Fruit fly (Drosophila melanogaster) whole organism, embryonic: Measurements from ENCODE around the gene CG43880.

Experiments
- Abd-B ChIP-seq: fragments of 200-800 bp; sonication (Bioruptor generic); optimal IDR thresholded peaks from 2 replicates; lab custom pipeline; 2018; ENCODE audit warnings: missing biosample characterization, mild to moderate bottlenecking, missing genetic modification characterization, moderate library complexity
- CG10209 ChIP-seq: fragments of 200-800 bp; sonication (Bioruptor generic); optimal IDR thresholded peaks from 3 replicates; lab custom pipeline; 2017; ENCODE audit warnings: missing biosample characterization, mild to moderate bottlenecking, missing genetic modification characterization, missing genetic modification reagents
- CG10565 ChIP-seq: fragments of 200-800 bp; sonication (Bioruptor generic); optimal IDR thresholded peaks from 3 replicates; lab custom pipeline; 2016; ENCODE audit warnings: missing biosample characterization, mild to moderate bottlenecking, missing genetic modification characterization
- CG10959 ChIP-seq: fragments of 200-800 bp; sonication (Bioruptor generic); IDR thresholded peaks from 2 replicates; pipeline ENCODE4 v1.3.6; 2022; ENCODE audit warnings: missing biosample characterization, missing genetic modification characterization
- CG12071 ChIP-seq: fragments of 200-800 bp; sonication (Bioruptor generic); optimal IDR thresholded peaks from 3 replicates; lab custom pipeline; 2018; ENCODE audit warnings: missing biosample characterization, mild to moderate bottlenecking, missing genetic modification characterization
- CG12155 ChIP-seq: fragments of 200-800 bp; sonication (Bioruptor generic); optimal IDR thresholded peaks from 3 replicates; lab custom pipeline; 2016; ENCODE audit warnings: missing biosample characterization, missing genetic modification characterization
- CG12236 ChIP-seq: fragments of 200-800 bp; sonication (Bioruptor generic); optimal IDR thresholded peaks from 2 replicates; lab custom pipeline; 2016; ENCODE audit warnings: missing biosample characterization, missing genetic modification characterization
- CG12942 ChIP-seq: fragments of 200-800 bp; sonication (Bioruptor generic); optimal IDR thresholded peaks from 3 replicates; lab custom pipeline; 2016; ENCODE audit warnings: missing biosample characterization, missing genetic modification characterization
- CG2712 ChIP-seq: fragments of 200-800 bp; optimal IDR thresholded peaks from 3 replicates; lab custom pipeline; 2019; ENCODE audit warnings: missing biosample characterization, mild to moderate bottlenecking, missing genetic modification characterization, moderate library complexity
- CG2889 ChIP-seq: fragments of 200-800 bp; sonication (Bioruptor generic); IDR thresholded peaks from 3 replicates; pipeline ENCODE4 v1.3.6; 2022; ENCODE audit warnings: missing biosample characterization, missing genetic modification characterization
- CG4282 ChIP-seq: fragments of 200-800 bp; sonication (Bioruptor generic); optimal IDR thresholded peaks from 2 replicates; lab custom pipeline; 2016; ENCODE audit warnings: missing biosample characterization, missing genetic modification characterization
- CG6791 ChIP-seq: fragments of 200-800 bp; sonication (Bioruptor generic); IDR thresholded peaks from 3 replicates; pipeline ENCODE4 v1.3.6; 2022; ENCODE audit warnings: missing biosample characterization, missing genetic modification characterization; ENCODE audit not compliant: partially characterized antibody
- Dad ChIP-seq: fragments of 200-800 bp; sonication (Bioruptor generic); optimal IDR thresholded peaks from 3 replicates; lab custom pipeline; 2016; ENCODE audit warnings: missing biosample characterization, missing genetic modification characterization
- Drgx ChIP-seq: fragments of 200-800 bp; sonication (Bioruptor generic); IDR thresholded peaks from 2 replicates; pipeline ENCODE4 v1.3.6; 2022; ENCODE audit warnings: missing biosample characterization, missing genetic modification characterization
- Eip74EF ChIP-seq, 2 experiments: fragments of 200-800 bp in 1 of 2; fragments of >200 bp in 1 of 2; sonication (Bioruptor generic) in 1 of 2; optimal IDR thresholded peaks; 2 replicates each; lab custom pipeline; 2017 to 2019; ENCODE audit warnings: missing biosample characterization in 2 of 2, missing genetic modification characterization in 2 of 2, mild to moderate bottlenecking in 1 of 2, moderate library complexity in 1 of 2
- Ets65A ChIP-seq: fragments of 200-800 bp; sonication (Bioruptor generic); peaks from one replicate; lab custom pipeline; 2016; ENCODE audit warnings: missing biosample characterization, missing genetic modification characterization
- Fer1 ChIP-seq: fragments of 200-800 bp; sonication (Bioruptor generic); optimal IDR thresholded peaks from 2 replicates; lab custom pipeline; 2017; ENCODE audit warnings: missing biosample characterization, mild to moderate bottlenecking, missing genetic modification characterization
- H2.0 ChIP-seq: fragments of 200-800 bp; sonication (Bioruptor generic); IDR thresholded peaks from 2 replicates; pipeline ENCODE4 v1.3.6; 2022; ENCODE audit warnings: missing biosample characterization, missing genetic modification characterization
- Hmr ChIP-seq: fragments of 200-800 bp; sonication (Bioruptor generic); optimal IDR thresholded peaks from 3 replicates; lab custom pipeline; 2017; ENCODE audit warnings: mild to moderate bottlenecking, missing biosample characterization, missing genetic modification reagents, missing genetic modification characterization
- Hr78 ChIP-seq, 2 experiments: fragments of 200-800 bp in 1 of 2; fragments of >200 bp in 1 of 2; sonication (Bioruptor generic) in 1 of 2; optimal IDR thresholded peaks; 2 replicates each; lab custom pipeline; 2017 to 2019; ENCODE audit warnings: missing biosample characterization in 2 of 2, missing genetic modification characterization in 2 of 2, mild to moderate bottlenecking in 1 of 2, moderate library complexity in 1 of 2
- MESR4 ChIP-seq: fragments of 200-800 bp; sonication (Bioruptor generic); optimal IDR thresholded peaks from 2 replicates; lab custom pipeline; 2018; ENCODE audit warnings: missing biosample characterization, mild to moderate bottlenecking, missing genetic modification characterization, moderate library complexity
- NC2α ChIP-seq: fragments of 200-800 bp; sonication (Bioruptor generic); optimal IDR thresholded peaks from 2 replicates; lab custom pipeline; 2016; ENCODE audit warnings: missing biosample characterization, missing genetic modification characterization
- Sry-δ ChIP-seq: fragments of 200-800 bp; sonication (Bioruptor generic); optimal IDR thresholded peaks from 2 replicates; lab custom pipeline; 2016; ENCODE audit warnings: missing biosample characterization, missing genetic modification characterization
- ab ChIP-seq: fragments of 200-800 bp; sonication (Bioruptor generic); optimal IDR thresholded peaks from 2 replicates; lab custom pipeline; 2016; ENCODE audit warnings: missing biosample characterization, missing genetic modification characterization
- btn ChIP-seq: fragments of 200-800 bp; sonication (Bioruptor generic); optimal IDR thresholded peaks from 2 replicates; lab custom pipeline; 2016; ENCODE audit warnings: missing biosample characterization, missing genetic modification characterization
- chm ChIP-seq: fragments of 200-800 bp; sonication (Bioruptor generic); IDR thresholded peaks from 2 replicates; pipeline ENCODE4 v1.3.6; 2022; ENCODE audit warnings: missing biosample characterization, missing genetic modification characterization
- crol ChIP-seq: fragments of 200-800 bp; sonication (Bioruptor generic); IDR thresholded peaks from 2 replicates; pipeline ENCODE4 v1.3.6; 2022; ENCODE audit warnings: missing biosample characterization, missing genetic modification characterization
- gsb ChIP-seq: fragments of 200-800 bp; sonication (Bioruptor generic); IDR thresholded peaks from 2 replicates; pipeline ENCODE4 v1.3.6; 2022; ENCODE audit warnings: missing biosample characterization, missing genetic modification characterization
- her ChIP-seq: fragments of 200-800 bp; sonication (Bioruptor generic); optimal IDR thresholded peaks from 2 replicates; lab custom pipeline; 2016; ENCODE audit warnings: missing biosample characterization, missing genetic modification characterization
- kah ChIP-seq: fragments of 200-800 bp; sonication (Bioruptor generic); optimal IDR thresholded peaks from 2 replicates; lab custom pipeline; 2018; ENCODE audit warnings: missing biosample characterization, mild to moderate bottlenecking, missing genetic modification characterization
- ken ChIP-seq: fragments of 200-800 bp; sonication (Bioruptor generic); IDR thresholded peaks from 3 replicates; pipeline ENCODE4 v1.3.6; 2022; ENCODE audit warnings: missing biosample characterization, missing genetic modification characterization
- nau ChIP-seq: fragments of 200-800 bp; sonication (Bioruptor generic); optimal IDR thresholded peaks from 3 replicates; lab custom pipeline; 2017; ENCODE audit warnings: missing biosample characterization, mild to moderate bottlenecking, missing genetic modification characterization, missing genetic modification reagents
- nom ChIP-seq: fragments of 200-800 bp; sonication (Bioruptor generic); optimal IDR thresholded peaks from 2 replicates; lab custom pipeline; 2017; ENCODE audit warnings: missing biosample characterization, missing genetic modification characterization, mild to moderate bottlenecking, moderate library complexity, missing genetic modification reagents
- oc ChIP-seq: fragments of 200-800 bp; sonication (Bioruptor generic); optimal IDR thresholded peaks from 2 replicates; lab custom pipeline; 2018; ENCODE audit warnings: missing biosample characterization, mild to moderate bottlenecking, missing genetic modification characterization, moderate library complexity
- onecut ChIP-seq: fragments of 200-800 bp; sonication (Bioruptor generic); IDR thresholded peaks from 2 replicates; pipeline ENCODE4 v1.3.6; 2022; ENCODE audit warnings: missing biosample characterization, missing genetic modification characterization
- peb ChIP-seq: fragments of 200-800 bp; sonication (Bioruptor generic); IDR thresholded peaks from 2 replicates; pipeline ENCODE4 v1.3.6; 2022; ENCODE audit warnings: missing biosample characterization, missing genetic modification characterization
- pzg ChIP-seq: fragments of 200-800 bp; sonication (Bioruptor generic); optimal IDR thresholded peaks from 3 replicates; lab custom pipeline; 2018; ENCODE audit warnings: missing biosample characterization, mild to moderate bottlenecking, missing genetic modification characterization, moderate library complexity
- ranshi ChIP-seq: fragments of 200-800 bp; sonication (Bioruptor generic); IDR thresholded peaks from 2 replicates; pipeline ENCODE4 v1.3.6; 2022; ENCODE audit warnings: missing biosample characterization, missing genetic modification characterization
- ro ChIP-seq: fragments of 200-800 bp; sonication (Bioruptor generic); IDR thresholded peaks from 2 replicates; pipeline ENCODE4 v1.3.6; 2022; ENCODE audit warnings: missing biosample characterization, missing genetic modification characterization
- run ChIP-seq: fragments of 200-800 bp; sonication (Bioruptor generic); optimal IDR thresholded peaks from 3 replicates; lab custom pipeline; 2018; ENCODE audit warnings: missing biosample characterization, mild to moderate bottlenecking, missing genetic modification characterization
- trh ChIP-seq: fragments of 200-800 bp; sonication (Bioruptor generic); optimal IDR thresholded peaks from 2 replicates; lab custom pipeline; 2016; ENCODE audit warnings: missing biosample characterization, missing genetic modification characterization
- twi ChIP-seq: fragments of 200-800 bp; optimal IDR thresholded peaks from 2 replicates; lab custom pipeline; 2019; ENCODE audit warnings: missing biosample characterization, mild to moderate bottlenecking, missing genetic modification characterization, moderate library complexity
- vnd ChIP-seq: fragments of 200-800 bp; sonication (Bioruptor generic); IDR thresholded peaks from 3 replicates; pipeline ENCODE4 v1.3.6; 2022; ENCODE audit warnings: missing biosample characterization, missing genetic modification characterization; ENCODE audit not compliant: partially characterized antibody

CG43880 gene

DNA sequence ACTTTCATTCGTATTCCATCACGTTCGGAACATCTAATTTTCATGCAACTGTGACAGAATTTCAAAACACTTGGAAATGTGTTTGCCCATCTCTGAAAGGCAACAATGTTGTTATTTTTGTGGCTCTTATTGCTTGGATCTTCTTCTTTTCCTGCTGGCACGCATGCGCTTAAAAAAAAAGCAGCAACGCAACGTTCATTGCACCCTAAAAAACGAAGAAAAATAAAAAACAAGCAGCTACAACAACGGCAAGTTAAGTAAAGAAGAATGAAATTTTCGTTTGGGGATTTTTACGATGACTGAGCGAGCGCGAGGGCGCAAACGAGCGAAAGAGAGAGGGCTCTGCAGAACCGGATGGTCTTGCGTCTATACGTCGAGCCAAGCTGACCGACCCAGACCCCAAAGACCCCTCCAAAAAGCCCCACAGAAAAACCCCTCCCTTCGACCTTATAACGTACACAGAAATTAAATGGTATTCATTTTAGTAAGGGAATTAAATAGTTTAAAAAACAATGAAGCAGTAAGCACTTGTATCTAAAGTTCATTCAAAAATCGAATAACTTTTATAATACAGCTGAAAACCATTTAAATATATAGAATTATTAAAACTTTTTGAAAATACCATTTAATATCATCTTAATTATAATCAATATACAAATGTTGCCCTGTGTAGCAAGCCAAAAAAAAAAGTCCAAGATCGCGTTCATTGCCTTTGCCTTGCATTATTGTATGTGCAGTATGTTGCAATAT, 47.6 kb upstream of the CG43880 start (continued):
- TF ChIP-seq CG2712 (tag; lab: Kevin White, UChicago) (peak; percentile 22), MESR4 (GFP tag; lab: Kevin White, UChicago) (no peak), ranshi (GFP tag; lab: Robert Waterston, UW) (no peak), CG4282 (no peak), ab (no peak), nom (GFP tag; lab: Kevin White, UChicago) (peak; percentile 97), Eip74EF (GFP tag; optimal IDR thresholded peaks at IDR 0.05; lab: Kevin White, UChicago) (no peak), kah (GFP tag; lab: Kevin White, UChicago) (no peak), NC2α (GFP tag; lab: Kevin White, UChicago) (no peak), Fer1 (no peak), run (no peak), CG12236 (GFP tag; lab: Kevin White, UChicago) (no peak)
- TF ChIP-seq, all 482 proteins: peak for 24

DNA sequence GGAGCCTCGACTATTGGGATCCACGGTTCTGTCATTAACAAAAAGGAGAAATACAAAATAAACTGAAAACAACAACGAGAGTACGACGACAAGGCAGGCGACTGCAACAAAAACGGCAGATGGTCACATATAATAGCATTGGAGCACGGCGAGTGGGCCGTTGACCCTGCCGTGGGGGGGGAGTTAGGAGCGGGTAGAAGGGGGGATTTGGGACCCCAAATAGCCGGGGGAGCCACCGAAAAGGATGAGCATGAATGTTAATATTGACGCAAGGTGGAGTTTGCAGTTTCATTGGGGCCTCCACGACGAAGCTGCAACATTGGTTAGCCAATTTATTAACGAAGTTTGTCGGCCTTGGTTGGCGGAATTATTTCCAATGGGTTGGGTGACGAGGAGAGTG, 46.7 kb upstream of the CG43880 start:
- TF ChIP-seq Abd-B (GFP tag; lab: Kevin White, UChicago) (no peak), chm (0 out of 2 replicates have a peak, but pooled peaks have one; percentile 33), crol (peak; percentile 29; the same call in 1 of the 2 replicates)

DNA sequence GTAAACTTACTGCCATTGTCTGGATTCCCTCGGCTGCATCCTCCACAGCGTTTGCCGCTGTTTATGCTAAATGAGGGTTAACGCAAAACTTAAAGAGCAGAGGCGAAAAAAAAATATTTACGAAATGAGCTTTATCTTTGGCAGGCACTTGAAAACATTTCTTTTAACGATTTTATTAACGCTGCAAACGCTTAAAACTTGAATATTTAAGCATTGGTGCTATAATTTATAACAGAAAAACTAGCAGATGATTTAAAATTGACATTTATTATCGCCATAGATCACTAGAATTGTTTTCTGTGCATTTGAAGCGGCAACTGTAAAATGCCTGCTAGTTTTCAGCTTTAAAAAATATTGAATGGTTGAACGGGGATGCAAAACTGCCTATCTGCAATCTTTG, 44.1 kb upstream of the CG43880 start:
- TF ChIP-seq Drgx (GFP tag; lab: Robert Waterston, UW) (peak; percentile 54; the same call in 1 of the 2 replicates), Ets65A (peak; percentile 61), Hr78 (GFP tag; optimal IDR thresholded peaks at IDR 0.05; lab: Kevin White, UChicago) (no peak)
- TF ChIP-seq, all 482 proteins: peak for 2

DNA sequence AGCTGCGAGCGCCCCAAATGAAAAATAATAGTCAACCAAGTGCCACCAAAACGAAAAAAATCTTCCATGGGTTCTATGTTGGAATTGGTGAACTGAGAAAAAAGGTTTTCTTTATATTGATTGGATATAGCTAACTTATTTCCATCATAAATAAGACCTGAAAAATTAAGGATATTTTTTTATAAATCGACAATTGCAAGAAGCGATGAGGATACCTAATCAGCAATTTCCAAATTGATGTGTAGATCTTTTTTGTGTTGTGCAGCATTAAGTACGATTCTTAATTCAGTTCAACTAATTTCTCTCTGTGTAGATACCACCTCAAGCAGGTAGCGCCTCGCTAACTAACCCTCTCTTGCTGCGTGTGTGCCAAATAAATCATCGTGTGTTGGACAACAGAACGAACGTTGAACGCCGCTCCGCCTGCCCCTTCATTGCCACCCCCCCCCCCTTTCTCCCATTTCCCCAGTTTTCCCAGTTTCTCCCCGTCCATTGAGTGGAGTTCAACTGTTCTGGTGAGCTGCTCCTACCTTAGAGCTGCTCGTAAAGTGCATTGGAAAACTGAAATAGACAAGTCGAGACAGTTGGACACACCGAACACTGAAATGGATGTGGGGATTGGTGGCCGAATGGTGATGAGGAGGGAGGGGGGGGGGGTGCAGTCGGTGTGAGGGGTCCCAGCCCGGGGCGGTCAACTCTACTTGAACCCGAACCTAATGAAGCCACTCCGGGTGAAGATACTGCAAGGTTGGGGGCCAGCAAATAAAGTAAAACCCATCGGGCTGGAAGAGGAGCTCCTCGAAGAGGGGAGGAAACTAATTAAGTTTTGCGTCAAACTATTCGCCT, 42.9 kb upstream of the CG43880 start:
- peak; percentile 47 for TF ChIP-seq oc (tag; lab: Kevin White, UChicago)
- no peak for TF ChIP-seq CG12071 (GFP tag; lab: Kevin White, UChicago)
- no peak for TF ChIP-seq CG12942
- TF ChIP-seq gsb = 0 out of 2 replicates have a peak, but pooled peaks have one; percentile 21
- no peak for TF ChIP-seq H2.0 (GFP tag; lab: Robert Waterston, UW)
- peak; percentile 29; the same call in 1 of the 2 replicates for TF ChIP-seq onecut
- no peak for TF ChIP-seq CG2889 (GFP tag; lab: Robert Waterston, UW)
- peak; percentile 55 for TF ChIP-seq Dad
- no peak for TF ChIP-seq pzg (GFP tag; lab: Kevin White, UChicago)
- TF ChIP-seq btn = no peak
- peak; percentile 72 for TF ChIP-seq CG10209
- TF ChIP-seq nau (GFP tag; lab: Kevin White, UChicago) = peak; percentile 56
- no peak for TF ChIP-seq her (GFP tag; lab: Kevin White, UChicago)
- peak; percentile 6 for TF ChIP-seq CG10565 (GFP tag; lab: Kevin White, UChicago)
- peak; percentile 80 for TF ChIP-seq CG10959 (GFP tag; lab: Robert Waterston, UW)
- TF ChIP-seq Sry-δ (GFP tag; lab: Kevin White, UChicago) = no peak
- peak; percentile 21 for TF ChIP-seq NC2α (GFP tag; lab: Kevin White, UChicago)
- peak; percentile 53; the same call in 1 of the 3 replicates for TF ChIP-seq ken (GFP tag; lab: Robert Waterston, UW)
- peak; percentile 9 for TF ChIP-seq trh
- no peak for TF ChIP-seq vnd (GFP tag; lab: Robert Waterston, UW)
- TF ChIP-seq peb (GFP tag; lab: Robert Waterston, UW) = peak; percentile 48; the same call in 1 of the 2 replicates
- peak; percentile 31; the same call in 1 of the 2 replicates for TF ChIP-seq ro
- TF ChIP-seq Hmr = peak; percentile 21
- TF ChIP-seq CG6791 = no peak
- peak; percentile 54 for TF ChIP-seq CG12155 (GFP tag; lab: Kevin White, UChicago)
- TF ChIP-seq twi (tag; lab: Kevin White, UChicago) = no peak
